Worm (Caenorhabditis elegans) whole organism, L4/young adult: ENCODE results near the gene glt-6.

Experiments
- W03F9.2 ChIP-seq: fragments of 150-350 bp; optimal IDR thresholded peaks from 2 replicates; lab custom pipeline; 2014; ENCODE audit warnings: missing biosample characterization, missing genetic modification characterization
- dao-5 ChIP-seq: sonication (generic microtip); optimal IDR thresholded peaks from 2 replicates; lab custom pipeline; 2016; ENCODE audit warnings: missing genotype, missing genetic modification characterization, moderate library complexity, missing compliant biosample characterization
- him-1 ChIP-seq: sonication (generic microtip); optimal IDR thresholded peaks from 2 replicates; lab custom pipeline; 2016; ENCODE audit warnings: missing genotype, missing genetic modification reagents, missing genetic modification characterization, missing compliant biosample characterization

The glt-6 gene

ce11 chrIV:7547843-7548578, 44.6 kb downstream of the glt-6 start, which contains the start of the genes cdd-2 and oef-1:
cdd-2 (minus strand) TSS chrIV:7547893.
oef-1 (plus strand) TSS chrIV:7548417.
- TF ChIP-seq dao-5 (tag; lab: Kevin White, UChicago), result no peak
- TF ChIP-seq W03F9.2 (tag; lab: Kevin White, UChicago), result no peak
- TF ChIP-seq him-1 (tag; lab: Kevin White, UChicago), result no peak

- TF ChIP-seq W03F9.2 (tag; lab: Kevin White, UChicago) (peak; percentile 9), him-1 (tag; lab: Kevin White, UChicago) (no peak), dao-5 (tag; lab: Kevin White, UChicago) (no peak)
Observed at ce11 chrIV:7549844-7550243, 46.4 kb downstream of the glt-6 start.

- no peak for TF ChIP-seq W03F9.2 (tag; lab: Kevin White, UChicago)
- no peak for TF ChIP-seq him-1 (tag; lab: Kevin White, UChicago)
- TF ChIP-seq dao-5 (tag; lab: Kevin White, UChicago), result no peak
Observed at ce11 chrIV:7550445-7550844, 47.0 kb downstream of the glt-6 start, which contains the start of gene pam-1. pam-1 (minus strand) TSS chrIV:7550812.

ce11 chrIV:7551254-7551653, 47.8 kb downstream of the glt-6 start:
- TF ChIP-seq W03F9.2 (tag; lab: Kevin White, UChicago) (no peak), him-1 (tag; lab: Kevin White, UChicago) (no peak), dao-5 (tag; lab: Kevin White, UChicago) (no peak)

- no peak for TF ChIP-seq W03F9.2 (tag; lab: Kevin White, UChicago)
- no peak for TF ChIP-seq him-1 (tag; lab: Kevin White, UChicago)
Observed at ce11 chrIV:7552100-7552499, 48.7 kb downstream of the glt-6 start.

ce11 chrIV:7552958-7553553, 49.6 kb downstream of the glt-6 start, which contains the start of gene dif-1:
dif-1 (minus strand) TSS chrIV:7553008.
- peak; percentile 52 for TF ChIP-seq W03F9.2 (tag; lab: Kevin White, UChicago)
- TF ChIP-seq dao-5 (tag; lab: Kevin White, UChicago), result no peak

- TF ChIP-seq W03F9.2 (tag; lab: Kevin White, UChicago) (no peak), dao-5 (tag; lab: Kevin White, UChicago) (no peak), him-1 (tag; lab: Kevin White, UChicago) (no peak)
Observed at ce11 chrIV:7554351-7554750, 50.9 kb downstream of the glt-6 start, which contains the start of gene F49E8.6. F49E8.6 (minus strand) TSS chrIV:7554667.
